Fruit fly (Drosophila melanogaster): Measurements from ENCODE around the gene CG15458.

CG15458 gene

DNA sequence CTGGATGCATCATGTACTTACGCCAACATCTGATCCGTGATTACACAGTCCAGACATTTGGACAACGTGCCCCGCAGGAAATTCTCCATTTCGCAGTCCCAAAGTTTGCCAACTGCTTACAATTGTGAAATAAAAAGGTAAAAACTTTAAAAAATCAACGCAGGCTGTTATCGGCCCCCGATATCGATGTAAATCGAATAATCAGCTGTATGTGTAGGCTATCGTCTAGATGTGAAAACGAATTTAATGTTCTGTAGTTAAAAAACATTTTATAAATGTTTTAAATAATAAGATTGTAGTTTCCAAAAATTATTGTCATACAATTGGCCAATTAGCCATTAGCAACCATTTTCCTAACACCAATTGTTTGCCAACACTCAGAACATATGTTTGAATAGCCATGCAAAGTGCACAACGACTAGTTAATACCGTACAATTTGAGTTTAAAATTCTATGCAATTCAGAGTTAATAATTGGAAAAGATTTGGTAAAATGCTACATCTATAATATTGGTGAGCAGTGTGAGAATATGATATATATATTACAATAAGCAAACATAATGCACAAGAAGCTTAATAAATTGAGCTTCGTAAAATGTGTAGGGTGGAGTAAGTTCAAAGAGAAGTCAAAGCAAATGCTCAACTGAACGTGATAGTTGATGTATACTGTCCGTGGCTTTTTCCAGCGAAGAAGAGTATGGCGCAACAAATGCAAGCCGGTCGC lies 15.6 kb upstream of the CG15458 start, which contains the start of the genes CG11710 and mal (continued):
- TF ChIP-seq CG31441 (GFP tag; IDR thresholded peaks at IDR 0.05) = peak; percentile 83
- no peak for TF ChIP-seq grn (GFP tag; optimal IDR thresholded peaks at IDR 0.05)
- peak; percentile 82 for TF ChIP-seq CG12659 (GFP tag; optimal IDR thresholded peaks at IDR 0.05)
- TF ChIP-seq Pdp1 (GFP tag; optimal IDR thresholded peaks at IDR 0.05) = peak; percentile 73 to 82
- TF ChIP-seq fu2 (GFP tag; optimal IDR thresholded peaks at IDR 0.05) = peak; percentile 53
- peak; percentile 8 for TF ChIP-seq MESR4 (GFP tag; optimal IDR thresholded peaks at IDR 0.05)
- TF ChIP-seq Mrtf (GFP tag; IDR thresholded peaks at IDR 0.05) = peak; percentile 57; the same call in 1 of the 3 replicates
- peak; percentile 45; the same call in 1 of the 3 replicates for TF ChIP-seq so (GFP tag; IDR thresholded peaks at IDR 0.05)
- TF ChIP-seq jigr1 (GFP tag; IDR thresholded peaks at IDR 0.05) = peak; percentile 59; the same call in 1 of the 3 replicates
- TF ChIP-seq sima (GFP tag; optimal IDR thresholded peaks at IDR 0.05) = no peak
- no peak for TF ChIP-seq Lim3 (GFP tag; IDR thresholded peaks at IDR 0.05)
- TF ChIP-seq slbo (GFP tag; IDR thresholded peaks at IDR 0.05) = peak; percentile 73
- TF ChIP-seq pnt (GFP tag; optimal IDR thresholded peaks at IDR 0.05) = peak; percentile 43
- TF ChIP-seq CG9437 (GFP tag; optimal IDR thresholded peaks at IDR 0.05) = peak; percentile 61
- peak; percentile 68; the same call in 2 of the 3 replicates for TF ChIP-seq Optix (GFP tag; IDR thresholded peaks at IDR 0.05)
- peak; percentile 79 for TF ChIP-seq CG14014 (GFP tag; IDR thresholded peaks at IDR 0.05)
- TF ChIP-seq CG10267 (tag; optimal IDR thresholded peaks at IDR 0.05) = peak; percentile 78
- TF ChIP-seq CG12299 (tag; optimal IDR thresholded peaks at IDR 0.05) = peak; percentile 30
- no peak for TF ChIP-seq chinmo (GFP tag; IDR thresholded peaks at IDR 0.05; ENCODE audit: partially characterized antibody)
- 0 out of 2 replicates have a peak, but pooled peaks have one; percentile 43 for TF ChIP-seq nerfin-2 (GFP tag; IDR thresholded peaks at IDR 0.05; ENCODE audit: partially characterized antibody)
- TF ChIP-seq hbn (GFP tag; IDR thresholded peaks at IDR 0.05; ENCODE audit: partially characterized antibody) = no peak
- TF ChIP-seq lmd (GFP tag; IDR thresholded peaks at IDR 0.05) = peak; percentile 86
- TF ChIP-seq CG7987 (GFP tag; optimal IDR thresholded peaks at IDR 0.05) = peak; percentile 47
- peak; percentile 80 for TF ChIP-seq esg (GFP tag; conservative IDR thresholded peaks at IDR 0.05)
- peak; percentile 31 for TF ChIP-seq Ravus (GFP tag; IDR thresholded peaks at IDR 0.05)
- peak; percentile 78 for TF ChIP-seq BtbVII (GFP tag; optimal IDR thresholded peaks at IDR 0.05)
- peak; percentile 85 for TF ChIP-seq Abd-B (GFP tag; optimal IDR thresholded peaks at IDR 0.05)
- no peak for TF ChIP-seq fru (optimal IDR thresholded peaks at IDR 0.05)
- TF ChIP-seq CG7271 (tag; optimal IDR thresholded peaks at IDR 0.05) = no peak
- peak; percentile 58 for TF ChIP-seq CG8359 (GFP tag; optimal IDR thresholded peaks at IDR 0.05; ENCODE audit: borderline replicate concordance)
- no peak for TF ChIP-seq Awh (GFP tag; IDR thresholded peaks at IDR 0.05)
- TF ChIP-seq lov (optimal IDR thresholded peaks at IDR 0.05) = no peak
- no peak for TF ChIP-seq lov (GFP tag; IDR thresholded peaks at IDR 0.05)
- no peak for TF ChIP-seq ro (GFP tag; IDR thresholded peaks at IDR 0.05)
- TF ChIP-seq CG9932 (GFP tag; IDR thresholded peaks at IDR 0.05) = peak; percentile 78
- no peak for TF ChIP-seq Dip2 (GFP tag; IDR thresholded peaks at IDR 0.05)
- peak; percentile 73 for TF ChIP-seq CG7786 (GFP tag; optimal IDR thresholded peaks at IDR 0.05)
- TF ChIP-seq Dip3 (GFP tag; optimal IDR thresholded peaks at IDR 0.05) = peak; percentile 84
- no peak for TF ChIP-seq ash1 (GFP tag; optimal IDR thresholded peaks at IDR 0.05)
- TF ChIP-seq Doc3 (GFP tag; IDR thresholded peaks at IDR 0.05; ENCODE audit: partially characterized antibody) = 0 out of 3 replicates have a peak, but pooled peaks have one; percentile 46
- TF ChIP-seq amos (GFP tag; IDR thresholded peaks at IDR 0.05; ENCODE audit: partially characterized antibody) = no peak; the same call in 1 of the 2 replicates
- peak; percentile 33; the same call in 1 of the 3 replicates for TF ChIP-seq gce (GFP tag; IDR thresholded peaks at IDR 0.05)
- TF ChIP-seq nmo (GFP tag; optimal IDR thresholded peaks at IDR 0.05) = peak; percentile 91
- no peak for TF ChIP-seq HLHmδ (GFP tag; optimal IDR thresholded peaks at IDR 0.05)
- TF ChIP-seq wor (GFP tag; IDR thresholded peaks at IDR 0.05) = peak; percentile 62
- peak; percentile 77; the same call in 2 of the 3 replicates for TF ChIP-seq CG34422 (GFP tag; IDR thresholded peaks at IDR 0.05)
- peak; percentile 76 for TF ChIP-seq NfI (GFP tag; optimal IDR thresholded peaks at IDR 0.05)
- peak; percentile 64; the same call in 2 of the 3 replicates for TF ChIP-seq CG11456 (GFP tag; IDR thresholded peaks at IDR 0.05)
- peak; percentile 81 for TF ChIP-seq CG17359 (tag; optimal IDR thresholded peaks at IDR 0.05)

All from whole organism, embryonic.